Fruit fly (Drosophila melanogaster) whole organism: Measurements from ENCODE around the gene CG6271.

Experiments used
- CG8478 ChIP-seq: fragments of >200 bp; optimal IDR thresholded peaks from 2 replicates; lab custom pipeline; 2018; ENCODE audit warnings: inconsistent platforms
- Dll ChIP-seq: fragments of >200 bp; optimal IDR thresholded peaks from 2 replicates; lab custom pipeline; 2017
- EcR ChIP-seq, 2 experiments: fragments of >200 bp; optimal IDR thresholded peaks; 2 replicates each; lab custom pipeline; 2017; ENCODE audit warnings: missing biosample characterization in 2 of 2, missing genetic modification characterization in 2 of 2, missing genetic modification reagents in 2 of 2
- pan ChIP-seq: fragments of >200 bp; optimal IDR thresholded peaks from 2 replicates; lab custom pipeline; 2017
- usp ChIP-seq: fragments of >200 bp; optimal IDR thresholded peaks from 2 replicates; lab custom pipeline; 2017; ENCODE audit warnings: missing biosample characterization, missing genetic modification characterization, mixed read lengths

dm6 chr3R:27021278-27021677 is 4.6 kb downstream of the CG6271 start, which contains the start of gene CG6283:
- no peak for TF ChIP-seq pan (lab: Kevin White, UChicago)
- TF ChIP-seq Dll = no peak
- no peak for TF ChIP-seq EcR (GFP tag; optimal IDR thresholded peaks at IDR 0.05; lab: Kevin White, UChicago)
- no peak for TF ChIP-seq CG8478 (lab: Kevin White, UChicago)
- TF ChIP-seq usp = no peak
